Fruit fly (Drosophila melanogaster): ENCODE data around the gene CG6565.

The CG6565 gene

DNA sequence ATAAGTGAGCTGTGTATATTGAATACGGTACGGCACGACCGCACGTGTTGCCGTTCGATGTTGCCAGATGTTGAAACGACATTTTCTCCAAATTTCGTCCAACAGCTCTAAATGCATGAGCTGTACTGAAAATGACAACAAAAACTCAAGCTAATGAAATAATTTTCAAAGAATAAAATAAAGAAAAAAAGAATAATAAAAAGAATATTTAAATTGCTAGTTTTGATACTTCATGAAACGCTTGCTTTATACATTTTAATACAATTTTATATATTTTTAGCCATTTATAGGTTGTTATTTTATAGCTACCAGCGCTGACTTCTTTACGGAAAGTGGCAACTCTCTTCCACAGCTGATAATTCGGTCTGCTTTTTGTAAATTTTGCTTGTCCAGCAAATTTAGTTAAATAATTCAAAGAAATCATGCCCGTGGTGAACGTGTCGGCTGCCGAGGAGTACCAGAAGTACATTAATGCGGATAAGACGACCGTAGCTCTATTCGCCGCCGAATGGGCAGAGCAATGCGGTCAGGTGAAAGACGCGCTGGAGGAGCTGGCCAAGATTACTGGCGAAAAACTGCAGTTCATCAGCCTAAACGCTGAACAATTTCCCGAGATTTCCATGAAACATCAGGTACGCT, 7.6 kb upstream of the CG6565 start, which contains the start of the genes Nnp-1 and Grx3 (continued):
- TF ChIP-seq Hand (GFP tag; optimal IDR thresholded peaks at IDR 0.05) = no peak
- no peak for TF ChIP-seq nau (GFP tag; optimal IDR thresholded peaks at IDR 0.05)
- TF ChIP-seq lola (GFP tag; optimal IDR thresholded peaks at IDR 0.05) = no peak
- peak; percentile 82 for TF ChIP-seq CG10543 (GFP tag; optimal IDR thresholded peaks at IDR 0.05)
- no peak for TF ChIP-seq dmrt99B (tag; optimal IDR thresholded peaks at IDR 0.05)
- TF ChIP-seq sob (GFP tag; IDR thresholded peaks at IDR 0.05) = peak; percentile 44; the same call in 1 of the 2 replicates
- no peak for TF ChIP-seq Doc3 (GFP tag; IDR thresholded peaks at IDR 0.05; ENCODE audit: partially characterized antibody)
- TF ChIP-seq Camta (GFP tag; optimal IDR thresholded peaks at IDR 0.05) = no peak
- TF ChIP-seq TFAM (GFP tag; optimal IDR thresholded peaks at IDR 0.05) = no peak
- no peak for TF ChIP-seq CG8924 (tag; optimal IDR thresholded peaks at IDR 0.05)
- no peak for TF ChIP-seq Meics (GFP tag; optimal IDR thresholded peaks at IDR 0.05)
- no peak for TF ChIP-seq wor (GFP tag; IDR thresholded peaks at IDR 0.05)
- peak; percentile 44 for TF ChIP-seq CG13775 (GFP tag; optimal IDR thresholded peaks at IDR 0.05)
- TF ChIP-seq CG18011 (GFP tag; optimal IDR thresholded peaks at IDR 0.05) = peak; percentile 5
- TF ChIP-seq sens (GFP tag) = no peak
- TF ChIP-seq CG2875 (GFP tag; optimal IDR thresholded peaks at IDR 0.05) = no peak
- TF ChIP-seq CG18599 (GFP tag; optimal IDR thresholded peaks at IDR 0.05) = no peak
- no peak for TF ChIP-seq CG6683 (GFP tag; optimal IDR thresholded peaks at IDR 0.05)
- no peak for TF ChIP-seq PHDP (tag; optimal IDR thresholded peaks at IDR 0.05)
- TF ChIP-seq CG13123 (GFP tag; optimal IDR thresholded peaks at IDR 0.05) = no peak
- TF ChIP-seq lilli (GFP tag; optimal IDR thresholded peaks at IDR 0.05) = peak; percentile 48
- TF ChIP-seq Blimp-1 (GFP tag; optimal IDR thresholded peaks at IDR 0.05) = no peak
- no peak for TF ChIP-seq CG17328 (GFP tag; IDR thresholded peaks at IDR 0.05)
- TF ChIP-seq CG9727 (GFP tag; optimal IDR thresholded peaks at IDR 0.05) = no peak
- peak; percentile 26 for TF ChIP-seq MESR4 (GFP tag; optimal IDR thresholded peaks at IDR 0.05)
- TF ChIP-seq CG11560 (tag; IDR thresholded peaks at IDR 0.05) = no peak
- no peak for TF ChIP-seq CG8089 (GFP tag; optimal IDR thresholded peaks at IDR 0.05)
- peak; percentile 15 for TF ChIP-seq fd96Cb (tag; optimal IDR thresholded peaks at IDR 0.05)
- peak; percentile 72 for TF ChIP-seq CG10267 (tag; optimal IDR thresholded peaks at IDR 0.05)
- no peak for TF ChIP-seq pum (GFP tag; optimal IDR thresholded peaks at IDR 0.05)
- TF ChIP-seq CG3281 (GFP tag; optimal IDR thresholded peaks at IDR 0.05) = no peak
- TF ChIP-seq Poxn (GFP tag; IDR thresholded peaks at IDR 0.05) = no peak
- TF ChIP-seq E2f1 (GFP tag; IDR thresholded peaks at IDR 0.05) = 0 out of 2 replicates have a peak, but pooled peaks have one; percentile 24
- no peak for TF ChIP-seq CG16863 (GFP tag; optimal IDR thresholded peaks at IDR 0.05)
- TF ChIP-seq slbo (GFP tag; IDR thresholded peaks at IDR 0.05) = peak; percentile 72
- no peak for TF ChIP-seq Nf-YB (GFP tag; optimal IDR thresholded peaks at IDR 0.05)
- TF ChIP-seq CG3163 (GFP tag; optimal IDR thresholded peaks at IDR 0.05) = no peak
- no peak for TF ChIP-seq CG1832 (GFP tag; optimal IDR thresholded peaks at IDR 0.05)
- 0 out of 2 replicates have a peak, but pooled peaks have one; percentile 29 for TF ChIP-seq esg (GFP tag; conservative IDR thresholded peaks at IDR 0.05)
- no peak for TF ChIP-seq Jarid2 (GFP tag; optimal IDR thresholded peaks at IDR 0.05)
- TF ChIP-seq Dek (tag; optimal IDR thresholded peaks at IDR 0.05) = peak; percentile 55
- no peak for TF ChIP-seq cas (GFP tag; IDR thresholded peaks at IDR 0.05)
- TF ChIP-seq CG2116 (GFP tag; optimal IDR thresholded peaks at IDR 0.05) = peak; percentile 54
- TF ChIP-seq CG15696 (tag; optimal IDR thresholded peaks at IDR 0.05) = peak; percentile 65
- no peak for TF ChIP-seq Optix (GFP tag; IDR thresholded peaks at IDR 0.05)
- TF ChIP-seq Gug (GFP tag; IDR thresholded peaks at IDR 0.05) = peak; percentile 36; the same call in 1 of the 4 replicates
- TF ChIP-seq CG31441 (GFP tag; IDR thresholded peaks at IDR 0.05) = no peak
- TF ChIP-seq BEAF-32 (GFP tag; optimal IDR thresholded peaks at IDR 0.05) = peak; percentile 41
- TF ChIP-seq Rx (GFP tag; IDR thresholded peaks at IDR 0.05) = no peak
